Worm (Caenorhabditis elegans): ENCODE results near the gene eat-3.

ce11 chrII:9310204-9310603 is 14.5 kb upstream of the eat-3 start, which contains the start of gene cam-1:
- TF ChIP-seq ztf-23 (GFP tag; IDR thresholded peaks at IDR 0.05) (no peak), med-1 (GFP tag; optimal IDR thresholded peaks at IDR 0.05; ENCODE audit: insufficient read depth) (no peak), flt-1 (GFP tag; IDR thresholded peaks at IDR 0.05) (no peak), T22C8.4 (GFP tag; IDR thresholded peaks at IDR 0.05) (no peak), cog-1 (tag; optimal IDR thresholded peaks at IDR 0.05) (no peak), tab-1 (GFP tag; IDR thresholded peaks at IDR 0.05) (no peak)

Measured in whole organism, midembryonic.